Worm (Caenorhabditis elegans): ENCODE measurements around the gene let-767.

The let-767 gene

DNA sequence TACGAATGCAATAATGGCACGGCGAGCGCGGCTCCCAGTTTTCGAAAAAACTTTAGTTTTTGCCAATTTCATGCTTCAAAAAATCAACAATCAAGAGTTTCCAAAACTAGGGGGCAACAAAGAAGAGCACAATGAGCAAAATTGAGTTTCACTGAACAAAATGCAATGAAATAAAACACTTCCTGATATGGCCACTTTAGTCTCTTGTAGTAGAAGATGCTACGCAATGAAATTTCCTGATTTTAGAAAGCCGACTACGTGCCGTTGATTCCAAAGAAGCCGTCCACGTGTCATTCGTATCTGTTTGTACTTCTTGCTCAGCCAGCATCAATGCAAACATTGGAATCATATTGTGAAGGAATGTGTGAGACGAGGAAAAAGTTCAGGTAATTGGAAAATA, 5.4 kb downstream of the let-767 start:
- no peak for TF ChIP-seq elt-1 (tag; optimal IDR thresholded peaks at IDR 0.05)
- TF ChIP-seq sma-3 (GFP tag; optimal IDR thresholded peaks at IDR 0.05): no peak
- TF ChIP-seq blmp-1 (tag; optimal IDR thresholded peaks at IDR 0.05; ENCODE audit: insufficient read depth): no peak
- TF ChIP-seq peb-1 (tag; optimal IDR thresholded peaks at IDR 0.05): no peak
- TF ChIP-seq ama-1 (optimal IDR thresholded peaks at IDR 0.05): no peak
- no peak for TF ChIP-seq aly-2 (tag; optimal IDR thresholded peaks at IDR 0.05)
- no peak for TF ChIP-seq nhr-21 (tag; optimal IDR thresholded peaks at IDR 0.05)
- no peak for TF ChIP-seq C34F6.9 (tag; optimal IDR thresholded peaks at IDR 0.05)
- TF ChIP-seq ztf-4 (tag; optimal IDR thresholded peaks at IDR 0.05): no peak
- TF ChIP-seq lin-39 (tag; optimal IDR thresholded peaks at IDR 0.05): no peak

DNA sequence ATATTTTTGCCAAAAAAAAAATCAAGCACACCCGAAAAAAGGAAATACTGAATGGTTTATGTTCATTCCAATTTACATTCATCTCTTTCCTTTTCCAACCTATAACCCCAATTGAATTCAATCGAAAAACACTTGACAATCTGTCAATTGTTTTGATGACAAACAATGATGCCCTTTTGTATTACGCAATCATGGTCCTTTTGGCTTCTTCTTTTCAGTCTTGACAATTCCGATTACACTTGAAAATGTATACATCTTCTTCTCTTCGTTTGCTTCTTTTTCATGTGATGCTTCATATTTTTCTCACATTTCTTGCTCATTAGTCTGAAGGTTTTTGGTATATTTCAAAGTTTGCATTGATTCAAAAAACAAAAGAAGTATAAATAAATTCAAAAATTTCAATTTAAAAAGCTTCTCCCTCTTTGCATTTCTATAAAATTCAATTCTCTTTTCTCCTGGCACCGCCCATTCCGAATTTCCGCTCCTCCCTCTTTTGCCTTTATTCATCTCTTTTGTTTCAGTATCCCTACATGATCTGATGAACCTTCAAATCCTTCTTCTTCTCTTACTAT, 8.5 kb downstream of the let-767 start, which contains the start of gene C56G2.4:
TSS of gene C56G2.4 (plus strand) at position 522 of the 572 bp plus-strand sequence.
- TF ChIP-seq Y55F3AM.14 (GFP tag; optimal IDR thresholded peaks at IDR 0.05): no peak
- TF ChIP-seq unc-55 (GFP tag; optimal IDR thresholded peaks at IDR 0.05): no peak
- no peak for TF ChIP-seq lin-13 (GFP tag; optimal IDR thresholded peaks at IDR 0.05)
- TF ChIP-seq F13H6.1 (tag; optimal IDR thresholded peaks at IDR 0.05): no peak
- no peak for TF ChIP-seq egl-27 (tag; optimal IDR thresholded peaks at IDR 0.05)
- TF ChIP-seq ceh-16 (tag; optimal IDR thresholded peaks at IDR 0.05): no peak
- TF ChIP-seq sma-3 (GFP tag; optimal IDR thresholded peaks at IDR 0.05): no peak
- TF ChIP-seq dmd-4 (tag; optimal IDR thresholded peaks at IDR 0.05): no peak
- no peak for TF ChIP-seq nhr-129 (tag; optimal IDR thresholded peaks at IDR 0.05)
- no peak for TF ChIP-seq mbf-1 (tag; optimal IDR thresholded peaks at IDR 0.05)
- TF ChIP-seq R02D3.7 (tag; optimal IDR thresholded peaks at IDR 0.05): no peak
- TF ChIP-seq nhr-10 (tag; optimal IDR thresholded peaks at IDR 0.05): no peak
- TF ChIP-seq unc-39 (tag; optimal IDR thresholded peaks at IDR 0.05): no peak
- no peak for TF ChIP-seq nhr-77 (tag; optimal IDR thresholded peaks at IDR 0.05)
- TF ChIP-seq snpc-4 (tag; optimal IDR thresholded peaks at IDR 0.05): no peak
- TF ChIP-seq mdl-1 (tag; optimal IDR thresholded peaks at IDR 0.05): no peak
- no peak for TF ChIP-seq peb-1 (tag; optimal IDR thresholded peaks at IDR 0.05)

- no peak for TF ChIP-seq nhr-6 (tag; optimal IDR thresholded peaks at IDR 0.05)
- no peak for TF ChIP-seq R02D3.7 (tag; optimal IDR thresholded peaks at IDR 0.05)
- TF ChIP-seq lin-11 (tag; optimal IDR thresholded peaks at IDR 0.05): no peak
- no peak for TF ChIP-seq snpc-4 (tag; optimal IDR thresholded peaks at IDR 0.05)
- no peak for TF ChIP-seq nhr-21 (tag; optimal IDR thresholded peaks at IDR 0.05)
- no peak for TF ChIP-seq mab-5 (tag; optimal IDR thresholded peaks at IDR 0.05)
- TF ChIP-seq unc-62 (GFP tag; optimal IDR thresholded peaks at IDR 0.05): no peak
- no peak for TF ChIP-seq unc-55 (GFP tag; optimal IDR thresholded peaks at IDR 0.05)
- no peak for TF ChIP-seq nhr-12 (tag; optimal IDR thresholded peaks at IDR 0.05)
- TF ChIP-seq alr-1 (tag; optimal IDR thresholded peaks at IDR 0.05): no peak
- no peak for TF ChIP-seq nhr-25 (tag; optimal IDR thresholded peaks at IDR 0.05)
- TF ChIP-seq gmeb-1 (tag; optimal IDR thresholded peaks at IDR 0.05): no peak
- TF ChIP-seq ztf-11 (tag; optimal IDR thresholded peaks at IDR 0.05): no peak
- no peak for TF ChIP-seq dmd-4 (tag; optimal IDR thresholded peaks at IDR 0.05)
These were observed 15.6 kb downstream of the let-767 start, which contains the start of gene C56G2.5 for ce11 chrIII:6324139-6324538. Gene C56G2.5 (minus strand): TSS chrIII:6324239.

ce11 chrIII:6317345-6317744, 22.4 kb downstream of the let-767 start:
- TF ChIP-seq sma-9 (GFP tag; optimal IDR thresholded peaks at IDR 0.05) (peak; percentile 71), sma-9 (tag; optimal IDR thresholded peaks at IDR 0.05) (no peak), alr-1 (tag; optimal IDR thresholded peaks at IDR 0.05) (no peak)

DNA sequence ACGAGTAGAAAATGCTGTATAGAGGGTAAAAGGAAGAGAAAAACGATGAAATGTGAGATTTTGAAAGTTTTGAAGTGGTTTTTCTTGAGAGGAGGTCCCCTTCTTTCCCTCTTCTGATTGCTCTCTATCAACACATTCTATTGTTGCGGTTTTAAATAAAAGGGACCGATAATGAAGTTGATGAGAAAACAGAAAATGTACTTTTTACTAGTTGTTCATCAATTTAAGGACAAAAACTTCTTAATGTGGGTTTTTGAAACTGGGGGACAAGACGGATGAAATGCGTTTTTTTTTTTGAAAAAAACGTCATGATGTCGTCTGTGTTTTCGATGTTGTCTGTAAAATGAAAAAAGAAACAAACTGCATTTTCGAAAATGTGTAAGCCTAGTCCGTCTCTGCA, 23.0 kb downstream of the let-767 start:
- TF ChIP-seq ceh-82 (tag; optimal IDR thresholded peaks at IDR 0.05) (no peak), nhr-11 (tag; optimal IDR thresholded peaks at IDR 0.05) (no peak), nhr-12 (tag; optimal IDR thresholded peaks at IDR 0.05) (no peak), unc-55 (GFP tag; optimal IDR thresholded peaks at IDR 0.05) (no peak), R02D3.7 (tag; optimal IDR thresholded peaks at IDR 0.05) (no peak), ztf-1 (GFP tag; conservative IDR thresholded peaks at IDR 0.05) (no peak), egl-27 (tag; optimal IDR thresholded peaks at IDR 0.05) (no peak), sma-3 (GFP tag; optimal IDR thresholded peaks at IDR 0.05) (no peak), mdl-1 (tag; optimal IDR thresholded peaks at IDR 0.05) (no peak), lin-39 (tag; optimal IDR thresholded peaks at IDR 0.05) (no peak), sem-4 (tag; optimal IDR thresholded peaks at IDR 0.05) (no peak)

Measured in whole organism, L2 larva.